Worm (Caenorhabditis elegans) whole organism, L1 larva: ENCODE results near the gene mdt-19.

Source experiments
- Y116A8C.19 ChIP-seq: sonication (generic microtip); optimal IDR thresholded peaks from 2 replicates; lab custom pipeline; 2016; ENCODE audit warnings: missing compliant biosample characterization, missing genetic modification characterization, borderline replicate concordance
- aha-1 ChIP-seq: fragments of 150-350 bp; optimal IDR thresholded peaks from 2 replicates; lab custom pipeline; 2014; ENCODE audit warnings: missing biosample characterization, missing genetic modification characterization
- alr-1 ChIP-seq: fragments of 200-800 bp; sonication (Bioruptor generic); optimal IDR thresholded peaks from 2 replicates; lab custom pipeline; 2018; ENCODE audit warnings: borderline replicate concordance, mild to moderate bottlenecking, missing genetic modification characterization, missing compliant biosample characterization
- aly-2 ChIP-seq: fragments of 150-350 bp; optimal IDR thresholded peaks from 2 replicates; lab custom pipeline; 2014; ENCODE audit warnings: missing biosample characterization, missing genetic modification characterization
- blmp-1 ChIP-seq: fragments of 150-350 bp; optimal IDR thresholded peaks from 2 replicates; lab custom pipeline; 2014; ENCODE audit warnings: missing biosample characterization, missing genetic modification characterization
- ceh-63 ChIP-seq: fragments of 200-800 bp; sonication (Bioruptor generic); optimal IDR thresholded peaks from 2 replicates; lab custom pipeline; 2018; ENCODE audit warnings: mild to moderate bottlenecking, missing genetic modification characterization, missing compliant biosample characterization
- ceh-8 ChIP-seq: fragments of 200-800 bp; sonication (Bioruptor generic); optimal IDR thresholded peaks from 2 replicates; lab custom pipeline; 2018; ENCODE audit warnings: mild to moderate bottlenecking, missing genetic modification characterization, moderate library complexity, missing compliant biosample characterization
- ceh-88 ChIP-seq: fragments of 200-800 bp; sonication (Bioruptor generic); IDR thresholded peaks from 2 replicates; pipeline ENCODE4 v1.3.6; 2022; ENCODE audit warnings: missing genetic modification characterization, missing compliant biosample characterization
- dpl-1 ChIP-seq, 3 experiments: fragments of 150-350 bp in 2 of 3; sonication (generic microtip) in 1 of 3; optimal IDR thresholded peaks; 2 replicates each; lab custom pipeline; 2014 to 2017; ENCODE audit warnings: missing biosample characterization in 3 of 3, missing genetic modification characterization in 3 of 3, missing genetic modification reagents in 3 of 3
- efl-1 ChIP-seq, 4 experiments: fragments of 150-350 bp; optimal IDR thresholded peaks in 3 of 4; peaks in 1 of 4; 1 replicate in 1 of 4; 2 replicates in 3 of 4; lab custom pipeline; 2014; ENCODE audit warnings: missing biosample characterization in 2 of 4, missing genetic modification characterization in 2 of 4, missing genetic modification reagents in 2 of 4
- efl-3 ChIP-seq: fragments of 200-800 bp; sonication (Bioruptor generic); optimal IDR thresholded peaks from 2 replicates; lab custom pipeline; 2018; ENCODE audit warnings: mild to moderate bottlenecking, missing genetic modification characterization, missing compliant biosample characterization
- egl-13 ChIP-seq: sonication (generic microtip); optimal IDR thresholded peaks from 2 replicates; lab custom pipeline; 2016; ENCODE audit warnings: missing genotype, missing genetic modification reagents, missing genetic modification characterization, missing compliant biosample characterization
- elt-2 ChIP-seq: sonication (generic microtip); optimal IDR thresholded peaks from 2 replicates; lab custom pipeline; 2016; ENCODE audit warnings: missing genetic modification characterization, mild to moderate bottlenecking, inconsistent platforms, missing compliant biosample characterization, missing genetic modification reagents
- elt-3 ChIP-seq, 6 experiments: fragments of 150-350 bp in 1 of 6; sonication (generic microtip); optimal IDR thresholded peaks; 2 replicates each; lab custom pipeline; 2017 to 2018; ENCODE audit warnings: missing biosample characterization in 6 of 6, missing genetic modification characterization in 6 of 6, inconsistent platforms in 1 of 6
- fkh-10 ChIP-seq: sonication (generic microtip); optimal IDR thresholded peaks from 2 replicates; lab custom pipeline; 2017; ENCODE audit warnings: missing biosample characterization, missing genetic modification reagents, missing genetic modification characterization
- fos-1 ChIP-seq: fragments of 150-350 bp; optimal IDR thresholded peaks from 2 replicates; lab custom pipeline; 2014; ENCODE audit warnings: missing biosample characterization, missing genetic modification characterization
- hlh-4 ChIP-seq: sonication (generic microtip); optimal IDR thresholded peaks from 2 replicates; lab custom pipeline; 2016; ENCODE audit warnings: mild to moderate bottlenecking, missing genetic modification characterization, missing compliant biosample characterization
- irx-1 ChIP-seq: sonication (generic microtip); optimal IDR thresholded peaks from 2 replicates; lab custom pipeline; 2016; ENCODE audit warnings: missing genetic modification characterization, missing compliant biosample characterization
- jun-1 ChIP-seq: fragments of 150-350 bp; optimal IDR thresholded peaks from 2 replicates; lab custom pipeline; 2014; ENCODE audit warnings: missing biosample characterization, missing genetic modification reagents, missing genetic modification characterization
- lin-13 ChIP-seq: fragments of 150-350 bp; optimal IDR thresholded peaks from 2 replicates; lab custom pipeline; 2014; ENCODE audit warnings: missing biosample characterization, missing genetic modification reagents, missing genetic modification characterization
- lin-15B ChIP-seq: fragments of 150-350 bp; sonication (generic microtip); optimal IDR thresholded peaks from 3 replicates; lab custom pipeline; 2014; ENCODE audit warnings: missing biosample characterization, missing genetic modification characterization
- lin-35 ChIP-seq, 2 experiments: fragments of 150-350 bp; optimal IDR thresholded peaks; 2 replicates each; lab custom pipeline; 2014; ENCODE audit warnings: missing biosample characterization in 2 of 2, missing genetic modification characterization in 2 of 2, missing genetic modification reagents in 2 of 2
- mep-1 ChIP-seq: fragments of 150-350 bp; optimal IDR thresholded peaks from 2 replicates; lab custom pipeline; 2014; ENCODE audit warnings: missing biosample characterization, missing genetic modification characterization
- nhr-11 ChIP-seq: fragments of 150-350 bp; optimal IDR thresholded peaks from 2 replicates; lab custom pipeline; 2014; ENCODE audit warnings: missing biosample characterization, missing genetic modification characterization
- nhr-12 ChIP-seq: sonication (generic microtip); optimal IDR thresholded peaks from 2 replicates; lab custom pipeline; 2017; ENCODE audit warnings: missing biosample characterization, missing genetic modification characterization
- nhr-237 ChIP-seq: fragments of 150-350 bp; optimal IDR thresholded peaks from 2 replicates; lab custom pipeline; 2014; ENCODE audit warnings: missing biosample characterization, missing genetic modification characterization
- nhr-28 ChIP-seq: fragments of 150-350 bp; optimal IDR thresholded peaks from 2 replicates; lab custom pipeline; 2014; ENCODE audit warnings: missing biosample characterization, missing genetic modification characterization
- nhr-47 ChIP-seq: sonication (generic microtip); optimal IDR thresholded peaks from 2 replicates; lab custom pipeline; 2016; ENCODE audit warnings: mild to moderate bottlenecking, missing genetic modification characterization, moderate library complexity, missing compliant biosample characterization
- nhr-71 ChIP-seq: sonication (generic microtip); optimal IDR thresholded peaks from 2 replicates; lab custom pipeline; 2016; ENCODE audit warnings: mild to moderate bottlenecking, missing genetic modification characterization, moderate library complexity, missing compliant biosample characterization
- nhr-84 ChIP-seq: sonication (generic microtip); optimal IDR thresholded peaks from 2 replicates; lab custom pipeline; 2017; ENCODE audit warnings: missing biosample characterization, missing genetic modification characterization
- nhr-90 ChIP-seq: sonication (generic microtip); optimal IDR thresholded peaks from 2 replicates; lab custom pipeline; 2016; ENCODE audit warnings: mild to moderate bottlenecking, missing genetic modification characterization, missing compliant biosample characterization; ENCODE audit not compliant: poor library complexity
- pag-3 ChIP-seq: sonication (generic microtip); optimal IDR thresholded peaks from 2 replicates; lab custom pipeline; 2017; ENCODE audit warnings: missing genetic modification characterization, mild to moderate bottlenecking, missing compliant biosample characterization, antibody characterized with exemption, borderline replicate concordance; ENCODE audit not compliant: insufficient read depth
- pqm-1 ChIP-seq: sonication (generic microtip); optimal IDR thresholded peaks from 3 replicates; lab custom pipeline; 2017; ENCODE audit warnings: missing biosample characterization, missing genetic modification characterization
- snu-23 ChIP-seq: sonication (generic microtip); optimal IDR thresholded peaks from 2 replicates; lab custom pipeline; 2016; ENCODE audit warnings: missing genetic modification characterization, missing compliant biosample characterization
- sox-4 ChIP-seq: sonication (generic microtip); optimal IDR thresholded peaks from 2 replicates; lab custom pipeline; 2016; ENCODE audit warnings: missing genetic modification characterization, missing compliant biosample characterization
- sptf-1 ChIP-seq: fragments of 150-350 bp; optimal IDR thresholded peaks from 2 replicates; lab custom pipeline; 2014; ENCODE audit warnings: missing biosample characterization, missing genetic modification characterization
- tlp-1 ChIP-seq: fragments of 150-350 bp; optimal IDR thresholded peaks from 2 replicates; lab custom pipeline; 2014; ENCODE audit warnings: missing biosample characterization, missing genetic modification characterization
- unc-130 ChIP-seq: fragments of 150-350 bp; optimal IDR thresholded peaks from 2 replicates; lab custom pipeline; 2017; ENCODE audit warnings: missing biosample characterization, missing genetic modification characterization, inconsistent platforms
- unc-62 ChIP-seq: fragments of 150-350 bp; optimal IDR thresholded peaks from 2 replicates; lab custom pipeline; 2014; ENCODE audit warnings: missing biosample characterization, missing genetic modification reagents, missing genetic modification characterization
- unc-86 ChIP-seq: sonication (generic microtip); optimal IDR thresholded peaks from 2 replicates; lab custom pipeline; 2016; ENCODE audit warnings: missing genetic modification characterization, missing compliant biosample characterization
- unc-98 ChIP-seq: fragments of 200-800 bp; sonication (Bioruptor generic); IDR thresholded peaks from 2 replicates; pipeline ENCODE4 v1.3.6; 2022; ENCODE audit warnings: missing genetic modification characterization, missing compliant biosample characterization
- vab-15 ChIP-seq: sonication (generic microtip); optimal IDR thresholded peaks from 2 replicates; lab custom pipeline; 2017; ENCODE audit warnings: missing genotype, mild to moderate bottlenecking, missing genetic modification characterization, missing compliant biosample characterization
- xbp-1 ChIP-seq: sonication (generic microtip); optimal IDR thresholded peaks from 2 replicates; lab custom pipeline; 2016; ENCODE audit warnings: missing genetic modification characterization, missing compliant biosample characterization
- zip-4 ChIP-seq: fragments of 200-800 bp; sonication (Bioruptor generic); optimal IDR thresholded peaks from 2 replicates; lab custom pipeline; 2018; ENCODE audit warnings: mild to moderate bottlenecking, missing genetic modification characterization, moderate library complexity, missing compliant biosample characterization

mdt-19 gene

DNA sequence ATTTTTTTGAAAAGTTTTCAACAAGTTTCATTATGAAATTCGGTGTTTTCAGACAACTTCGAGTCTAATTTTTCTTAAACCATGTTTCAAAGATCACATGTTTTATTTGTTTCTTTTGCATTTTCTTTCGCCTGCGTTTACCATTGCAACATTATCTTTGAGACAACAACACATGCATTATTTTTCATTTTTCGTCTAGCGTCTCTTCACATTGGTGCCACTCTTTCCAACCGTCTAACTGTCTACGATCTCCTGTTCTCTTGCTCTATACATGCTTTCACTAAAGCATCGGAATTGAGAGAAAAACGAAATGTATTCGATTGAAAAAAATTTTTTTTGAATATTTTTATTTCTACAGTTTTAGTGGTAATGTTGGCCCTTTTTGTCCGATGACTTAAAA is 19.3 kb upstream of the mdt-19 start (continued):
- no peak for TF ChIP-seq Y116A8C.19 (tag; lab: Kevin White, UChicago)
- TF ChIP-seq nhr-71 (tag; lab: Kevin White, UChicago) = peak; percentile 80
- no peak for TF ChIP-seq ceh-8
- TF ChIP-seq unc-62 (GFP tag; lab: Kevin White, UChicago) = no peak
- peak; percentile 52 for TF ChIP-seq mep-1 (tag; lab: Kevin White, UChicago)
- no peak for TF ChIP-seq fkh-10 (GFP tag; lab: Kevin White, UChicago)

ce11 chrIII:2578993-2579392 is 18.9 kb upstream of the mdt-19 start, which contains the start of gene Y71H2B.8:
Gene Y71H2B.8 (plus strand): TSS chrIII:2579293.
- no peak for TF ChIP-seq efl-3 (GFP tag; lab: Kevin White, UChicago)
- no peak for TF ChIP-seq unc-98 (GFP tag; lab: Robert Waterston, UW)
- no peak for TF ChIP-seq lin-15B (tag; lab: Kevin White, UChicago)
- no peak for TF ChIP-seq elt-3 (tag; optimal IDR thresholded peaks at IDR 0.05; lab: Kevin White, UChicago)
- no peak for TF ChIP-seq aly-2 (tag; lab: Kevin White, UChicago)

DNA sequence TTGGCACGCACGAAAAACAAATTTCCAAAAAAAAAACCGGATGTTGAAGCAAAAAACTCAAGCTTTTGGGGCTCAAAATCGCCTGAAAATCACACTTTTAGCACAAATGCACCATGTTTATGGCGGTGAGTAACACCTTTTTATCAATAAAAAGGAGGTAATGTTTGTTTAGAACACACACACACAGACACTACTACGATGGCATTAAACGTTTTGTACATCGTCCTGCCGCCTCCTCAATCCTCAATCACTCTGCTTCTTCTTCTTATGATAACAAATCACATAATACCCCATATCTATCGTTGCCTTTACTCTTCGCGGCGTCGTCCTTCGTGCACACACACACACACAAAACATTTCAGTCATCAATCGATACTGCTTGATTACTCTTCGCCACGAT is 11.7 kb upstream of the mdt-19 start, which contains the start of gene gpa-17:
TSS of gene gpa-17 (plus strand) at position 363 of the 400 bp plus-strand sequence.
- TF ChIP-seq nhr-12 (no peak), pqm-1 (peak; percentile 3), nhr-84 (tag; lab: Kevin White, UChicago) (no peak), aha-1 (tag; lab: Kevin White, UChicago) (no peak), lin-35 (GFP tag; optimal IDR thresholded peaks at IDR 0.05; lab: Kevin White, UChicago) (peak in 1 of 2 experiments; percentile 24), elt-2 (tag; lab: Kevin White, UChicago) (peak; percentile 18), jun-1 (tag; lab: Kevin White, UChicago) (no peak), efl-1 (optimal IDR thresholded peaks at IDR 0.05; lab: Kevin White, UChicago) (no peak), efl-1 (GFP tag; optimal IDR thresholded peaks at IDR 0.05 in 1 of 2; lab: Kevin White, UChicago) (peak in 1 of 2 experiments; percentile 63)

- TF ChIP-seq hlh-4 (tag; lab: Kevin White, UChicago) (no peak), tlp-1 (tag; lab: Kevin White, UChicago) (no peak), mep-1 (tag; lab: Kevin White, UChicago) (peak; percentile 99), egl-13 (tag; lab: Kevin White, UChicago) (peak; percentile 96), nhr-12 (no peak), lin-15B (tag; lab: Kevin White, UChicago) (peak; percentile 80), xbp-1 (tag; lab: Kevin White, UChicago) (peak; percentile 94), unc-86 (peak; percentile 96), ceh-8 (peak; percentile 93), nhr-84 (tag; lab: Kevin White, UChicago) (no peak), unc-130 (tag; lab: Kevin White, UChicago) (peak; percentile 76), nhr-237 (peak; percentile 57), pag-3 (no peak), nhr-28 (tag; lab: Kevin White, UChicago) (no peak), nhr-47 (peak; percentile 98), ceh-63 (GFP tag; lab: Kevin White, UChicago) (peak; percentile 38), dpl-1 (GFP tag; optimal IDR thresholded peaks at IDR 0.05; lab: Kevin White, UChicago) (peak; percentile 84 to 87 (median 85)), unc-62 (GFP tag; lab: Kevin White, UChicago) (no peak), nhr-90 (peak; percentile 96), Y116A8C.19 (tag; lab: Kevin White, UChicago) (no peak), elt-3 (tag; optimal IDR thresholded peaks at IDR 0.05; lab: Kevin White, UChicago) (peak in 2 of 6 experiments; percentile 90 to 92), pqm-1 (no peak), vab-15 (tag; lab: Kevin White, UChicago) (no peak), blmp-1 (tag; lab: Kevin White, UChicago) (peak; percentile 84), efl-3 (GFP tag; lab: Kevin White, UChicago) (no peak), nhr-11 (tag; lab: Kevin White, UChicago) (peak; percentile 70), fos-1 (peak; percentile 91), lin-13 (GFP tag; lab: Kevin White, UChicago) (peak; percentile 96), irx-1 (peak; percentile 92), ceh-88 (peak; percentile 82), sptf-1 (tag; lab: Kevin White, UChicago) (no peak), snu-23 (GFP tag; lab: Kevin White, UChicago) (peak; percentile 98), zip-4 (GFP tag; lab: Kevin White, UChicago) (peak; percentile 88), alr-1 (tag; lab: Kevin White, UChicago) (no peak), sox-4 (peak; percentile 88)
These were observed 834 bp upstream of the mdt-19 start, which contains the start of gene apb-1 for ce11 chrIII:2596984-2597454. Gene apb-1 (minus strand): TSS chrIII:2597034.
